Worm (Caenorhabditis elegans): ENCODE measurements around the gene F28H7.2.

ce11 chrV:10747263-10747951 lies at the start of gene F28H7.2, which contains the start of gene selt-1.2:
- no peak for TF ChIP-seq lin-13 (GFP tag; optimal IDR thresholded peaks at IDR 0.05)
- TF ChIP-seq nhr-28 (tag; optimal IDR thresholded peaks at IDR 0.05) = no peak
- no peak for TF ChIP-seq ama-1 (optimal IDR thresholded peaks at IDR 0.05)
- no peak for TF ChIP-seq nhr-11 (tag; optimal IDR thresholded peaks at IDR 0.05)
- no peak for TF ChIP-seq blmp-1 (tag; optimal IDR thresholded peaks at IDR 0.05)
- TF ChIP-seq egl-27 (tag; optimal IDR thresholded peaks at IDR 0.05) = no peak
- TF ChIP-seq unc-62 (GFP tag; optimal IDR thresholded peaks at IDR 0.05) = no peak
- no peak for TF ChIP-seq fkh-8 (tag; optimal IDR thresholded peaks at IDR 0.05)
- no peak for TF ChIP-seq elt-3 (tag; optimal IDR thresholded peaks at IDR 0.05)
- no peak for TF ChIP-seq lsy-2 (tag; optimal IDR thresholded peaks at IDR 0.05)
- TF ChIP-seq nhr-237 (tag; optimal IDR thresholded peaks at IDR 0.05) = no peak
- TF ChIP-seq ceh-82 (tag; optimal IDR thresholded peaks at IDR 0.05) = no peak
